Fruit fly (Drosophila melanogaster) whole organism, embryonic: ENCODE results near the gene Nup107.

Experiments
- ATbp ChIP-seq: fragments of 200-800 bp; sonication (Bioruptor generic); optimal IDR thresholded peaks from 2 replicates; lab custom pipeline; 2017; ENCODE audit warnings: missing biosample characterization, mild to moderate bottlenecking, missing genetic modification characterization, missing genetic modification reagents
- Asciz ChIP-seq: fragments of 200-800 bp; sonication (Bioruptor generic); optimal IDR thresholded peaks from 2 replicates; lab custom pipeline; 2017; ENCODE audit warnings: missing biosample characterization, mild to moderate bottlenecking, missing genetic modification characterization, missing genetic modification reagents
- Atf6 ChIP-seq: fragments of 200-800 bp; sonication (Bioruptor generic); IDR thresholded peaks from 2 replicates; pipeline ENCODE4 v1.3.6; 2022; ENCODE audit warnings: missing biosample characterization, missing genetic modification characterization
- CG10147 ChIP-seq: fragments of 200-800 bp; sonication (Bioruptor generic); optimal IDR thresholded peaks from 2 replicates; lab custom pipeline; 2019; ENCODE audit warnings: missing biosample characterization, mild to moderate bottlenecking, missing genetic modification characterization, moderate library complexity
- CG10654 ChIP-seq: fragments of 200-800 bp; sonication (Bioruptor generic); optimal IDR thresholded peaks from 2 replicates; lab custom pipeline; 2016; ENCODE audit warnings: missing biosample characterization, missing genetic modification characterization
- CG10979 ChIP-seq: fragments of 200-800 bp; sonication (Bioruptor generic); optimal IDR thresholded peaks from 2 replicates; lab custom pipeline; 2018; ENCODE audit warnings: missing biosample characterization, mild to moderate bottlenecking, missing genetic modification characterization, moderate library complexity
- CG13123 ChIP-seq: fragments of 200-800 bp; sonication (Bioruptor generic); optimal IDR thresholded peaks from 2 replicates; lab custom pipeline; 2016; ENCODE audit warnings: missing biosample characterization, missing genetic modification characterization
- CG13624 ChIP-seq: fragments of 200-800 bp; sonication (Bioruptor generic); optimal IDR thresholded peaks from 2 replicates; lab custom pipeline; 2016; ENCODE audit warnings: missing biosample characterization, missing genetic modification characterization
- CG14710 ChIP-seq: fragments of 200-800 bp; sonication (Bioruptor generic); optimal IDR thresholded peaks from 3 replicates; lab custom pipeline; 2019; ENCODE audit warnings: missing biosample characterization, mild to moderate bottlenecking, missing genetic modification characterization, moderate library complexity
- CG1529 ChIP-seq: fragments of 200-800 bp; sonication (Bioruptor generic); optimal IDR thresholded peaks from 3 replicates; lab custom pipeline; 2018; ENCODE audit warnings: missing biosample characterization, missing genetic modification characterization
- CG15514 ChIP-seq: fragments of 200-800 bp; sonication (Bioruptor generic); optimal IDR thresholded peaks from 3 replicates; lab custom pipeline; 2017; ENCODE audit warnings: missing biosample characterization, missing genetic modification characterization, mild to moderate bottlenecking, moderate library complexity, missing genetic modification reagents
- CG16813 ChIP-seq: fragments of 200-800 bp; sonication (Bioruptor generic); IDR thresholded peaks from 3 replicates; pipeline ENCODE4 v1.3.6; 2022; ENCODE audit warnings: missing biosample characterization, missing genetic modification characterization; ENCODE audit not compliant: partially characterized antibody
- CG17328 ChIP-seq: fragments of 200-800 bp; sonication (Bioruptor generic); IDR thresholded peaks from 2 replicates; pipeline ENCODE4 v1.3.6; 2022; ENCODE audit warnings: missing biosample characterization, missing genetic modification characterization
- CG2120 ChIP-seq: fragments of 200-800 bp; sonication (Bioruptor generic); optimal IDR thresholded peaks from 3 replicates; lab custom pipeline; 2016; ENCODE audit warnings: missing biosample characterization, missing genetic modification characterization
- CG2712 ChIP-seq: fragments of 200-800 bp; optimal IDR thresholded peaks from 3 replicates; lab custom pipeline; 2019; ENCODE audit warnings: missing biosample characterization, mild to moderate bottlenecking, missing genetic modification characterization, moderate library complexity
- CG3281 ChIP-seq: fragments of 200-800 bp; sonication (Bioruptor generic); optimal IDR thresholded peaks from 3 replicates; lab custom pipeline; 2017; ENCODE audit warnings: missing biosample characterization, mild to moderate bottlenecking, missing genetic modification characterization
- CG3847 ChIP-seq: fragments of 200-800 bp; sonication (Bioruptor generic); IDR thresholded peaks from 2 replicates; pipeline ENCODE4 v1.3.6; 2022; ENCODE audit warnings: missing biosample characterization, missing genetic modification characterization
- CG4360 ChIP-seq: fragments of 200-800 bp; sonication (Bioruptor generic); IDR thresholded peaks from 2 replicates; pipeline ENCODE4 v1.3.6; 2022; ENCODE audit warnings: missing biosample characterization, missing genetic modification characterization
- CG4730 ChIP-seq: fragments of 200-800 bp; sonication (Bioruptor generic); IDR thresholded peaks from 2 replicates; pipeline ENCODE4 v1.3.6; 2022; ENCODE audit warnings: missing biosample characterization, missing genetic modification characterization
- CG6683 ChIP-seq: fragments of 200-800 bp; sonication (Bioruptor generic); optimal IDR thresholded peaks from 2 replicates; lab custom pipeline; 2017; ENCODE audit warnings: missing biosample characterization, mild to moderate bottlenecking, missing genetic modification characterization, missing genetic modification reagents
- CG6854 ChIP-seq: fragments of 200-800 bp; sonication (Bioruptor generic); optimal IDR thresholded peaks from 3 replicates; lab custom pipeline; 2017; ENCODE audit warnings: missing biosample characterization, mild to moderate bottlenecking, missing genetic modification characterization
- CG7372 ChIP-seq: fragments of 200-800 bp; sonication (Bioruptor generic); IDR thresholded peaks from 2 replicates; pipeline ENCODE4 v1.3.6; 2022; ENCODE audit warnings: missing biosample characterization, missing genetic modification characterization
- CG7786 ChIP-seq: fragments of 200-800 bp; sonication (Bioruptor generic); optimal IDR thresholded peaks from 2 replicates; lab custom pipeline; 2016; ENCODE audit warnings: missing biosample characterization, missing genetic modification characterization
- CG7928 ChIP-seq: fragments of 200-800 bp; sonication (Bioruptor generic); optimal IDR thresholded peaks from 2 replicates; lab custom pipeline; 2017; ENCODE audit warnings: missing biosample characterization, mild to moderate bottlenecking, missing genetic modification characterization
- Camta ChIP-seq: fragments of 200-800 bp; sonication (Bioruptor generic); optimal IDR thresholded peaks from 2 replicates; lab custom pipeline; 2016; ENCODE audit warnings: missing biosample characterization, missing genetic modification characterization
- GATAe ChIP-seq: fragments of 200-800 bp; sonication (Bioruptor generic); conservative IDR thresholded peaks from 2 replicates; pipeline ENCODE4 v1.3.6; 2022; ENCODE audit warnings: missing biosample characterization, missing genetic modification characterization
- Hr51 ChIP-seq, 2 experiments: fragments of 200-800 bp; sonication (Bioruptor generic); optimal IDR thresholded peaks; 2 replicates in 1 of 2; 3 replicates in 1 of 2; lab custom pipeline; 2016 to 2018; ENCODE audit warnings: missing biosample characterization in 2 of 2, missing genetic modification characterization in 2 of 2, mild to moderate bottlenecking in 1 of 2, moderate library complexity in 1 of 2
- NC2β ChIP-seq: fragments of 200-800 bp; sonication (Bioruptor generic); optimal IDR thresholded peaks from 2 replicates; lab custom pipeline; 2016; ENCODE audit warnings: missing biosample characterization, missing genetic modification characterization
- Sin3A ChIP-seq: fragments of >200 bp; optimal IDR thresholded peaks from 2 replicates; lab custom pipeline; 2018
- Xbp1 ChIP-seq: fragments of 200-800 bp; sonication (Bioruptor generic); optimal IDR thresholded peaks from 3 replicates; lab custom pipeline; 2016; ENCODE audit warnings: missing biosample characterization, mild to moderate bottlenecking, missing genetic modification characterization
- ac ChIP-seq: fragments of 200-800 bp; sonication (Bioruptor generic); optimal IDR thresholded peaks from 3 replicates; lab custom pipeline; 2017; ENCODE audit warnings: missing biosample characterization, mild to moderate bottlenecking, missing genetic modification characterization
- az2 ChIP-seq: fragments of 200-800 bp; sonication (Bioruptor generic); optimal IDR thresholded peaks from 3 replicates; lab custom pipeline; 2016; ENCODE audit warnings: missing biosample characterization, missing genetic modification characterization
- bbx ChIP-seq: fragments of 200-800 bp; sonication (Bioruptor generic); IDR thresholded peaks from 2 replicates; pipeline ENCODE4 v1.3.6; 2022; ENCODE audit warnings: missing biosample characterization, missing genetic modification characterization; ENCODE audit not compliant: partially characterized antibody
- btn ChIP-seq: fragments of 200-800 bp; sonication (Bioruptor generic); optimal IDR thresholded peaks from 2 replicates; lab custom pipeline; 2016; ENCODE audit warnings: missing biosample characterization, missing genetic modification characterization
- da ChIP-seq: fragments of 200-800 bp; sonication (Bioruptor generic); optimal IDR thresholded peaks from 2 replicates; lab custom pipeline; 2016; ENCODE audit warnings: missing biosample characterization, missing genetic modification characterization
- dimm ChIP-seq: fragments of 200-800 bp; sonication (Bioruptor generic); IDR thresholded peaks from 2 replicates; pipeline ENCODE4 v1.3.6; 2022; ENCODE audit warnings: missing biosample characterization, missing genetic modification characterization
- eyg ChIP-seq: fragments of 200-800 bp; sonication (Bioruptor generic); optimal IDR thresholded peaks from 3 replicates; lab custom pipeline; 2016; ENCODE audit warnings: missing biosample characterization, missing genetic modification characterization
- fd64A ChIP-seq: fragments of 200-800 bp; sonication (Bioruptor generic); optimal IDR thresholded peaks from 3 replicates; lab custom pipeline; 2018; ENCODE audit warnings: missing biosample characterization, mild to moderate bottlenecking, missing genetic modification characterization
- gro ChIP-seq: fragments of 200-800 bp; sonication (Bioruptor generic); optimal IDR thresholded peaks from 2 replicates; lab custom pipeline; 2016; ENCODE audit warnings: missing biosample characterization, missing genetic modification characterization
- hbn ChIP-seq: fragments of 200-800 bp; sonication (Bioruptor generic); IDR thresholded peaks from 2 replicates; pipeline ENCODE4 v1.3.6; 2022; ENCODE audit warnings: missing biosample characterization, missing genetic modification characterization; ENCODE audit not compliant: partially characterized antibody
- kay ChIP-seq: fragments of 200-800 bp; sonication (Bioruptor generic); optimal IDR thresholded peaks from 2 replicates; lab custom pipeline; 2016; ENCODE audit warnings: missing biosample characterization, missing genetic modification characterization
- knrl ChIP-seq: fragments of 200-800 bp; sonication (Bioruptor generic); IDR thresholded peaks from 3 replicates; pipeline ENCODE4 v1.3.6; 2022; ENCODE audit warnings: missing biosample characterization, missing genetic modification characterization; ENCODE audit not compliant: partially characterized antibody
- maf-S ChIP-seq: fragments of 200-800 bp; sonication (Bioruptor generic); optimal IDR thresholded peaks from 2 replicates; lab custom pipeline; 2016; ENCODE audit warnings: missing biosample characterization, missing genetic modification characterization
- pho ChIP-seq: fragments of 200-800 bp; sonication (Bioruptor generic); optimal IDR thresholded peaks from 2 replicates; lab custom pipeline; 2016; ENCODE audit warnings: missing biosample characterization, missing genetic modification characterization
- rib ChIP-seq: fragments of 200-800 bp; sonication (Bioruptor generic); IDR thresholded peaks from 2 replicates; pipeline ENCODE4 v1.3.6; 2022; ENCODE audit warnings: missing biosample characterization, missing genetic modification characterization
- stwl ChIP-seq: fragments of 200-800 bp; sonication (Bioruptor generic); optimal IDR thresholded peaks from 3 replicates; lab custom pipeline; 2018; ENCODE audit warnings: missing biosample characterization, mild to moderate bottlenecking, missing genetic modification characterization, moderate library complexity
- tll ChIP-seq, 2 experiments: fragments of 200-800 bp in 1 of 2; fragments of >200 bp in 1 of 2; sonication (Bioruptor generic) in 1 of 2; optimal IDR thresholded peaks; 2 replicates each; lab custom pipeline; 2017 to 2019; ENCODE audit warnings: missing biosample characterization in 2 of 2, missing genetic modification characterization in 2 of 2, mild to moderate bottlenecking in 1 of 2, moderate library complexity in 1 of 2
- ttk ChIP-seq: fragments of 200-800 bp; sonication (Bioruptor generic); IDR thresholded peaks from 2 replicates; pipeline ENCODE4 v2.1.2; 2022; ENCODE audit warnings: missing biosample characterization, missing genetic modification characterization
- unpg ChIP-seq: fragments of 200-800 bp; sonication (Bioruptor generic); optimal IDR thresholded peaks from 3 replicates; lab custom pipeline; 2018; ENCODE audit warnings: missing biosample characterization, mild to moderate bottlenecking, missing genetic modification characterization, moderate library complexity
- zen ChIP-seq: fragments of 200-800 bp; sonication (Bioruptor generic); optimal IDR thresholded peaks from 3 replicates; lab custom pipeline; 2018; ENCODE audit warnings: missing biosample characterization, mild to moderate bottlenecking, missing genetic modification characterization, moderate library complexity

Gene Nup107

dm6 chr2L:10760422-10761166 is 24.7 kb upstream of the Nup107 start, which contains the start of gene CG6495 (continued):
- TF ChIP-seq CG16813 (GFP tag; lab: Robert Waterston, UW) (no peak), zen (no peak), Sin3A (lab: Kevin White, UChicago) (no peak), CG3281 (GFP tag; lab: Kevin White, UChicago) (peak; percentile 53), CG4730 (GFP tag; lab: Robert Waterston, UW) (no peak), ac (no peak), CG14710 (tag; lab: Kevin White, UChicago) (peak; percentile 29), kay (GFP tag; lab: Kevin White, UChicago) (peak; percentile 22), CG10979 (tag; lab: Kevin White, UChicago) (peak; percentile 59), unpg (peak; percentile 70), az2 (GFP tag; lab: Kevin White, UChicago) (peak; percentile 19), ATbp (GFP tag; lab: Kevin White, UChicago) (peak; percentile 47), stwl (tag; lab: Kevin White, UChicago) (no peak), GATAe (no peak), CG2120 (GFP tag; lab: Kevin White, UChicago) (peak; percentile 74), CG3847 (GFP tag; lab: Robert Waterston, UW) (no peak), CG6683 (GFP tag; lab: Kevin White, UChicago) (peak; percentile 45), CG1529 (GFP tag; lab: Kevin White, UChicago) (no peak), tll (GFP tag; optimal IDR thresholded peaks at IDR 0.05; lab: Kevin White, UChicago) (no peak), CG15514 (GFP tag; lab: Kevin White, UChicago) (peak; percentile 28), CG4360 (GFP tag; lab: Robert Waterston, UW) (no peak), da (no peak), CG7928 (GFP tag; lab: Kevin White, UChicago) (no peak), Asciz (no peak), CG7786 (GFP tag; lab: Kevin White, UChicago) (no peak), CG13123 (GFP tag; lab: Kevin White, UChicago) (no peak), CG10654 (no peak), pho (no peak), Xbp1 (GFP tag; lab: Kevin White, UChicago) (peak; percentile 51), maf-S (no peak), NC2β (GFP tag; lab: Kevin White, UChicago) (no peak), dimm (no peak), CG7372 (no peak), Camta (GFP tag; lab: Kevin White, UChicago) (no peak), ttk (GFP tag; lab: Robert Waterston, UW) (no peak), CG13624 (no peak), knrl (GFP tag; lab: Robert Waterston, UW) (no peak), bbx (GFP tag; lab: Robert Waterston, UW) (no peak), CG17328 (GFP tag; lab: Robert Waterston, UW) (peak; percentile 39; the same call in 1 of the 2 replicates), CG2712 (peak; percentile 73), CG6854 (GFP tag; lab: Kevin White, UChicago) (peak; percentile 54), Atf6 (no peak), hbn (GFP tag; lab: Robert Waterston, UW) (no peak), gro (GFP tag; lab: Kevin White, UChicago) (no peak), btn (GFP tag; lab: Kevin White, UChicago) (no peak), CG10147 (GFP tag; lab: Kevin White, UChicago) (peak; percentile 24), rib (GFP tag; lab: Robert Waterston, UW) (no peak), Hr51 (GFP tag; optimal IDR thresholded peaks at IDR 0.05; lab: Kevin White, UChicago) (peak in 1 of 2 experiments; percentile 75), fd64A (no peak), eyg (no peak)
